Worm (Caenorhabditis elegans): ENCODE measurements around the gene B0244.5.

B0244.5 gene

ce11 chrIII:5755204-5755603 lies 10.5 kb downstream of the B0244.5 start, which contains the start of gene ida-1:
Gene ida-1, plus strand, starts transcription at chrIII:5755539.
- TF ChIP-seq mep-1 (tag; optimal IDR thresholded peaks at IDR 0.05), result peak; percentile 28
- no peak for TF ChIP-seq grh-1 (GFP tag; IDR thresholded peaks at IDR 0.05)
- TF ChIP-seq nhr-19 (GFP tag; conservative IDR thresholded peaks at IDR 0.05), result peak; percentile 39
- TF ChIP-seq ceh-8 (GFP tag; optimal IDR thresholded peaks at IDR 0.05), result peak; percentile 60
- TF ChIP-seq nhr-71 (tag; optimal IDR thresholded peaks at IDR 0.05), result peak; percentile 11
- TF ChIP-seq lin-14 (GFP tag; optimal IDR thresholded peaks at IDR 0.05), result peak; percentile 89
- peak in 1 of 2 experiments; percentile 54 for TF ChIP-seq lin-35 (GFP tag; optimal IDR thresholded peaks at IDR 0.05)
- TF ChIP-seq jun-1 (tag; optimal IDR thresholded peaks at IDR 0.05), result peak; percentile 13
- no peak for TF ChIP-seq lir-3 (tag; optimal IDR thresholded peaks at IDR 0.05; ENCODE audit: poor library complexity)
- TF ChIP-seq ceh-82 (tag; optimal IDR thresholded peaks at IDR 0.05), result peak in 2 of 3 experiments; percentile 53 to 66
- TF ChIP-seq unc-98 (GFP tag; IDR thresholded peaks at IDR 0.05), result no peak
- TF ChIP-seq nhr-90 (tag; optimal IDR thresholded peaks at IDR 0.05; ENCODE audit: poor library complexity), result no peak
- TF ChIP-seq aha-1 (tag; optimal IDR thresholded peaks at IDR 0.05), result no peak
- no peak for TF ChIP-seq nhr-77 (tag; optimal IDR thresholded peaks at IDR 0.05)
- peak; percentile 6 for TF ChIP-seq lin-13 (GFP tag; optimal IDR thresholded peaks at IDR 0.05)
- TF ChIP-seq dsc-1 (tag; optimal IDR thresholded peaks at IDR 0.05), result no peak
- TF ChIP-seq dpl-1 (GFP tag; optimal IDR thresholded peaks at IDR 0.05), result peak in 1 of 3 experiments; percentile 4
- TF ChIP-seq Y116A8C.19 (tag; optimal IDR thresholded peaks at IDR 0.05; ENCODE audit: borderline replicate concordance), result no peak
- peak; percentile 75 for TF ChIP-seq pax-3 (tag; optimal IDR thresholded peaks at IDR 0.05)
- no peak for TF ChIP-seq vab-15 (tag; optimal IDR thresholded peaks at IDR 0.05)
- TF ChIP-seq efl-1 (optimal IDR thresholded peaks at IDR 0.05), result peak; percentile 47 to 71
- TF ChIP-seq efl-1 (GFP tag; optimal IDR thresholded peaks at IDR 0.05 in 1 of 2), result peak in 1 of 2 experiments; percentile 1
- peak; percentile 42 for TF ChIP-seq fkh-10 (GFP tag; optimal IDR thresholded peaks at IDR 0.05)
- TF ChIP-seq nhr-11 (tag; optimal IDR thresholded peaks at IDR 0.05), result peak; percentile 12
- TF ChIP-seq mab-9 (GFP tag; IDR thresholded peaks at IDR 0.05), result peak; percentile 56; the same call in 1 of the 2 replicates
- TF ChIP-seq fkh-8 (tag; optimal IDR thresholded peaks at IDR 0.05), result peak; percentile 90
- peak; percentile 44 for TF ChIP-seq ceh-63 (GFP tag; optimal IDR thresholded peaks at IDR 0.05)
- peak; percentile 45 for TF ChIP-seq isw-1 (GFP tag; IDR thresholded peaks at IDR 0.05)
- TF ChIP-seq F16B12.6 (tag; optimal IDR thresholded peaks at IDR 0.05), result no peak
- peak; percentile 3 to 55 for TF ChIP-seq lsy-2 (tag; optimal IDR thresholded peaks at IDR 0.05)

- TF ChIP-seq pag-3 (tag; optimal IDR thresholded peaks at IDR 0.05; ENCODE audit: borderline replicate concordance, insufficient read depth), result no peak
- no peak for TF ChIP-seq lin-13 (GFP tag; optimal IDR thresholded peaks at IDR 0.05)
- TF ChIP-seq ceh-90 (tag; optimal IDR thresholded peaks at IDR 0.05), result no peak
- peak; percentile 66 for TF ChIP-seq fkh-8 (tag; optimal IDR thresholded peaks at IDR 0.05)
- TF ChIP-seq tlp-1 (tag; optimal IDR thresholded peaks at IDR 0.05), result no peak
- TF ChIP-seq sox-4 (tag; optimal IDR thresholded peaks at IDR 0.05), result peak; percentile 6
- TF ChIP-seq lin-15B (tag; optimal IDR thresholded peaks at IDR 0.05), result no peak
- peak; percentile 45 for TF ChIP-seq nhr-71 (tag; optimal IDR thresholded peaks at IDR 0.05)
- no peak for TF ChIP-seq unc-62 (GFP tag; optimal IDR thresholded peaks at IDR 0.05)
- no peak for TF ChIP-seq zag-1 (tag; optimal IDR thresholded peaks at IDR 0.05)
- TF ChIP-seq mdl-1 (tag; optimal IDR thresholded peaks at IDR 0.05), result no peak
- TF ChIP-seq fos-1 (tag; optimal IDR thresholded peaks at IDR 0.05), result no peak
- peak; percentile 49 for TF ChIP-seq fkh-10 (GFP tag; optimal IDR thresholded peaks at IDR 0.05)
- TF ChIP-seq alr-1 (tag; optimal IDR thresholded peaks at IDR 0.05; ENCODE audit: borderline replicate concordance), result no peak
- peak; percentile 74 for TF ChIP-seq unc-86 (tag; optimal IDR thresholded peaks at IDR 0.05)
- TF ChIP-seq lsy-2 (tag; optimal IDR thresholded peaks at IDR 0.05), result peak in 1 of 2 experiments; percentile 21
- TF ChIP-seq nhr-47 (tag; optimal IDR thresholded peaks at IDR 0.05), result peak; percentile 2
- TF ChIP-seq dsc-1 (tag; optimal IDR thresholded peaks at IDR 0.05), result no peak
- TF ChIP-seq sptf-1 (tag; optimal IDR thresholded peaks at IDR 0.05), result no peak
- TF ChIP-seq hlh-4 (tag; optimal IDR thresholded peaks at IDR 0.05), result no peak
- no peak for TF ChIP-seq unc-130 (tag; optimal IDR thresholded peaks at IDR 0.05)
- no peak for TF ChIP-seq nhr-12 (tag; optimal IDR thresholded peaks at IDR 0.05)
- TF ChIP-seq mef-2 (tag; optimal IDR thresholded peaks at IDR 0.05), result peak; percentile 21
- TF ChIP-seq ztf-4 (tag; optimal IDR thresholded peaks at IDR 0.05), result no peak
- no peak for TF ChIP-seq C34B4.2 (tag; optimal IDR thresholded peaks at IDR 0.05)
- TF ChIP-seq aly-2 (tag; optimal IDR thresholded peaks at IDR 0.05), result no peak
- no peak for TF ChIP-seq ztf-11 (tag; optimal IDR thresholded peaks at IDR 0.05)
- TF ChIP-seq lin-35 (GFP tag; optimal IDR thresholded peaks at IDR 0.05), result no peak
- peak; percentile 69 for TF ChIP-seq lin-14 (GFP tag; optimal IDR thresholded peaks at IDR 0.05)
Measured at ce11 chrIII:5757492-5758045, 12.9 kb downstream of the B0244.5 start.
